Fruit fly (Drosophila melanogaster) whole organism, embryonic: ENCODE results near the gene CG5639.

ENCODE experiments used
- Aef1 ChIP-seq: fragments of 200-800 bp; sonication (Bioruptor generic); IDR thresholded peaks from 3 replicates; pipeline ENCODE4 v1.3.6; 2022; ENCODE audit warnings: missing biosample characterization, missing genetic modification characterization
- B-H1 ChIP-seq: fragments of 200-800 bp; sonication (Bioruptor generic); IDR thresholded peaks from 3 replicates; pipeline ENCODE4 v1.3.6; 2022; ENCODE audit warnings: missing biosample characterization, missing genetic modification characterization
- Bgb ChIP-seq: fragments of 200-800 bp; sonication (Bioruptor generic); IDR thresholded peaks from 2 replicates; pipeline ENCODE4 v1.3.6; 2022; ENCODE audit warnings: missing biosample characterization, missing genetic modification characterization; ENCODE audit not compliant: partially characterized antibody
- CG10147 ChIP-seq: fragments of 200-800 bp; sonication (Bioruptor generic); optimal IDR thresholded peaks from 2 replicates; lab custom pipeline; 2019; ENCODE audit warnings: missing biosample characterization, mild to moderate bottlenecking, missing genetic modification characterization, moderate library complexity
- CG11504 ChIP-seq: fragments of 200-800 bp; sonication (Bioruptor generic); optimal IDR thresholded peaks from 3 replicates; lab custom pipeline; 2019; ENCODE audit warnings: missing biosample characterization, mild to moderate bottlenecking, missing genetic modification characterization, moderate library complexity
- CG13894 ChIP-seq: fragments of 200-800 bp; sonication (Bioruptor generic); optimal IDR thresholded peaks from 3 replicates; lab custom pipeline; 2018; ENCODE audit warnings: missing biosample characterization, mild to moderate bottlenecking, missing genetic modification characterization, moderate library complexity
- CG15514 ChIP-seq: fragments of 200-800 bp; sonication (Bioruptor generic); optimal IDR thresholded peaks from 3 replicates; lab custom pipeline; 2017; ENCODE audit warnings: missing biosample characterization, missing genetic modification characterization, mild to moderate bottlenecking, moderate library complexity, missing genetic modification reagents
- CG17359 ChIP-seq: fragments of 200-800 bp; sonication (Bioruptor generic); optimal IDR thresholded peaks from 3 replicates; lab custom pipeline; 2018; ENCODE audit warnings: missing biosample characterization, mild to moderate bottlenecking, missing genetic modification characterization, moderate library complexity
- CG17568 ChIP-seq: fragments of 200-800 bp; sonication (Bioruptor generic); optimal IDR thresholded peaks from 2 replicates; lab custom pipeline; 2018; ENCODE audit warnings: missing biosample characterization, mild to moderate bottlenecking, missing genetic modification characterization, moderate library complexity
- CG2199 ChIP-seq: fragments of 200-800 bp; sonication (Bioruptor generic); IDR thresholded peaks from 3 replicates; pipeline ENCODE4 v1.3.6; 2022; ENCODE audit warnings: missing biosample characterization, missing genetic modification characterization
- CG4328 ChIP-seq: fragments of 200-800 bp; sonication (Bioruptor generic); optimal IDR thresholded peaks from 3 replicates; lab custom pipeline; 2017; ENCODE audit warnings: missing biosample characterization, missing genetic modification reagents, missing genetic modification characterization
- CG6854 ChIP-seq: fragments of 200-800 bp; sonication (Bioruptor generic); optimal IDR thresholded peaks from 3 replicates; lab custom pipeline; 2017; ENCODE audit warnings: missing biosample characterization, mild to moderate bottlenecking, missing genetic modification characterization
- CG7271 ChIP-seq: fragments of 200-800 bp; sonication (Bioruptor generic); optimal IDR thresholded peaks from 2 replicates; lab custom pipeline; 2018; ENCODE audit warnings: missing biosample characterization, mild to moderate bottlenecking, missing genetic modification characterization, moderate library complexity
- CG7357 ChIP-seq: fragments of 200-800 bp; sonication (Bioruptor generic); IDR thresholded peaks from 3 replicates; pipeline ENCODE4 v1.3.6; 2022; ENCODE audit warnings: missing biosample characterization, missing genetic modification characterization
- CG7963 ChIP-seq: fragments of 200-800 bp; sonication (Bioruptor generic); IDR thresholded peaks from 3 replicates; pipeline ENCODE4 v1.3.6; 2022; ENCODE audit warnings: missing biosample characterization, missing genetic modification characterization; ENCODE audit not compliant: partially characterized antibody
- D19A ChIP-seq: fragments of 200-800 bp; optimal IDR thresholded peaks from 3 replicates; lab custom pipeline; 2019; ENCODE audit warnings: missing biosample characterization, mild to moderate bottlenecking, missing genetic modification characterization, moderate library complexity
- Kr ChIP-seq: fragments of 200-800 bp; sonication (Bioruptor generic); optimal IDR thresholded peaks from 2 replicates; lab custom pipeline; 2017; ENCODE audit warnings: missing biosample characterization, mild to moderate bottlenecking, missing genetic modification characterization
- Med ChIP-seq: fragments of 200-800 bp; sonication (Bioruptor generic); peaks from one replicate; lab custom pipeline; 2016; ENCODE audit warnings: missing biosample characterization, missing genetic modification characterization, mild to moderate bottlenecking, inconsistent platforms, moderate library complexity
- Rx ChIP-seq: fragments of 200-800 bp; sonication (Bioruptor generic); IDR thresholded peaks from 2 replicates; pipeline ENCODE4 v1.3.6; 2022; ENCODE audit warnings: missing biosample characterization, missing genetic modification characterization
- Scr ChIP-seq: fragments of 200-800 bp; sonication (Bioruptor generic); IDR thresholded peaks from 2 replicates; pipeline ENCODE4 v1.3.6; 2022; ENCODE audit warnings: missing biosample characterization, missing genetic modification characterization; ENCODE audit not compliant: partially characterized antibody
- ap ChIP-seq: fragments of 200-800 bp; sonication (Bioruptor generic); IDR thresholded peaks from 2 replicates; pipeline ENCODE4 v1.3.6; 2022; ENCODE audit warnings: missing biosample characterization, missing genetic modification characterization
- crp ChIP-seq, 2 experiments: fragments of 200-800 bp; sonication (Bioruptor generic); optimal IDR thresholded peaks; 2 replicates in 1 of 2; 3 replicates in 1 of 2; lab custom pipeline; 2017; ENCODE audit warnings: missing biosample characterization in 2 of 2, missing genetic modification characterization in 2 of 2, mild to moderate bottlenecking in 1 of 2, moderate library complexity in 1 of 2
- emc ChIP-seq: fragments of 200-800 bp; sonication (Bioruptor generic); optimal IDR thresholded peaks from 2 replicates; lab custom pipeline; 2016; ENCODE audit warnings: missing biosample characterization, missing genetic modification characterization
- esg ChIP-seq: fragments of 200-800 bp; sonication (Bioruptor generic); conservative IDR thresholded peaks from 2 replicates; pipeline ENCODE4 v1.3.6; 2022; ENCODE audit warnings: missing biosample characterization, missing genetic modification characterization
- fd102C ChIP-seq: fragments of 200-800 bp; sonication (Bioruptor generic); optimal IDR thresholded peaks from 2 replicates; lab custom pipeline; 2018; ENCODE audit warnings: missing biosample characterization, mild to moderate bottlenecking, missing genetic modification characterization, moderate library complexity
- grau ChIP-seq: fragments of 200-800 bp; optimal IDR thresholded peaks from 3 replicates; lab custom pipeline; 2019; ENCODE audit warnings: missing biosample characterization, mild to moderate bottlenecking, missing genetic modification characterization, moderate library complexity
- gsb-n ChIP-seq: fragments of 200-800 bp; sonication (Bioruptor generic); optimal IDR thresholded peaks from 3 replicates; lab custom pipeline; 2018; ENCODE audit warnings: missing biosample characterization, mild to moderate bottlenecking, missing genetic modification characterization
- hth ChIP-seq: fragments of >200 bp; optimal IDR thresholded peaks from 2 replicates; lab custom pipeline; 2017; ENCODE audit warnings: inconsistent platforms
- ind ChIP-seq: fragments of 200-800 bp; sonication (Bioruptor generic); optimal IDR thresholded peaks from 3 replicates; lab custom pipeline; 2016; ENCODE audit warnings: missing biosample characterization, missing genetic modification characterization
- kah ChIP-seq: fragments of 200-800 bp; sonication (Bioruptor generic); optimal IDR thresholded peaks from 2 replicates; lab custom pipeline; 2018; ENCODE audit warnings: missing biosample characterization, mild to moderate bottlenecking, missing genetic modification characterization
- klu ChIP-seq: fragments of 200-800 bp; sonication (Bioruptor generic); IDR thresholded peaks from 2 replicates; pipeline ENCODE4 v1.3.6; 2022; ENCODE audit warnings: missing biosample characterization, missing genetic modification characterization
- nau ChIP-seq: fragments of 200-800 bp; sonication (Bioruptor generic); optimal IDR thresholded peaks from 3 replicates; lab custom pipeline; 2017; ENCODE audit warnings: missing biosample characterization, mild to moderate bottlenecking, missing genetic modification characterization, missing genetic modification reagents
- peb ChIP-seq: fragments of 200-800 bp; sonication (Bioruptor generic); IDR thresholded peaks from 2 replicates; pipeline ENCODE4 v1.3.6; 2022; ENCODE audit warnings: missing biosample characterization, missing genetic modification characterization
- pnt ChIP-seq: fragments of 200-800 bp; sonication (Bioruptor generic); optimal IDR thresholded peaks from 3 replicates; lab custom pipeline; 2016; ENCODE audit warnings: missing biosample characterization, missing genetic modification characterization
- sens-2 ChIP-seq: fragments of 200-800 bp; sonication (Bioruptor generic); IDR thresholded peaks from 2 replicates; pipeline ENCODE4 v1.3.6; 2022; ENCODE audit warnings: missing biosample characterization, missing genetic modification characterization
- sqz ChIP-seq: fragments of 200-800 bp; sonication (Bioruptor generic); optimal IDR thresholded peaks from 3 replicates; lab custom pipeline; 2018; ENCODE audit warnings: missing biosample characterization, mild to moderate bottlenecking, missing genetic modification characterization
- stc ChIP-seq: fragments of 200-800 bp; sonication (Bioruptor generic); IDR thresholded peaks from 2 replicates; pipeline ENCODE4 v1.3.6; 2022; ENCODE audit warnings: missing biosample characterization, missing genetic modification characterization
- stwl ChIP-seq: fragments of 200-800 bp; sonication (Bioruptor generic); optimal IDR thresholded peaks from 3 replicates; lab custom pipeline; 2018; ENCODE audit warnings: missing biosample characterization, mild to moderate bottlenecking, missing genetic modification characterization, moderate library complexity
- trh ChIP-seq: fragments of 200-800 bp; sonication (Bioruptor generic); optimal IDR thresholded peaks from 2 replicates; lab custom pipeline; 2016; ENCODE audit warnings: missing biosample characterization, missing genetic modification characterization
- wdn ChIP-seq: fragments of 200-800 bp; sonication (Bioruptor generic); IDR thresholded peaks from 2 replicates; pipeline ENCODE4 v1.3.6; 2022; ENCODE audit warnings: missing biosample characterization, missing genetic modification characterization

The CG5639 gene

DNA sequence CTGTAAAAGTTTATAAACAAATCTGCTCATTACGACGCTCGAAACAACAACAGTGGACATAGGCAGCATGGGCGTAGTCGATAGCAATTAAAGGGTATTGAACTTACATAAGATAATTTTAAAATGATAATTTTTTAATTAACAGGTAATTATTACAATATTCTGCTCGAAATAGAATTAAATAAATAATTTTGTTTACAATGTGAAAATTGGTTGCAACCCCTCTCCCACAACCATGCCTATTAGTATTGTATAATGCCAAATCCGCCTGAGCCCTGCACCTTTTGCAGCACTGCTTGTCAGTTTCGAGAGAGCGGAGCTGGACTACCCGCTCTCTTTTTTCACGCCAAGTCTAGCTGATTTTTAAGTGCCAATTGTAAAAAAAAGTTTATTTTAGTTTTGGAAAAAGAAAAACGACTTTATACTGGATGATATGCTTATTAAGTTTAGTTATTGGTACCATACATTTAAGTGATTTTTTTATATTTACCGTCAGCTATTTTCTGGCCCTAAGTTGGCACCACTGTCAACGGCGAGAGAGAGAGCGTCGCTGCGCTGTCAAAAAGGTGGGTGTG is 40.2 kb upstream of the CG5639 start, which contains the start of the genes CG5611 and Mtl (continued):
- TF ChIP-seq stwl (tag; lab: Kevin White, UChicago) (peak; percentile 96), hth (lab: Kevin White, UChicago) (no peak), emc (peak; percentile 96), gsb-n (peak; percentile 100), trh (peak; percentile 100), CG15514 (GFP tag; lab: Kevin White, UChicago) (peak; percentile 95), CG13894 (tag; lab: Kevin White, UChicago) (peak; percentile 99), kah (GFP tag; lab: Kevin White, UChicago) (peak; percentile 98), Bgb (GFP tag; lab: Robert Waterston, UW) (peak; percentile 40; the same call in 1 of the 2 replicates), CG17359 (peak; percentile 100), CG17568 (GFP tag; lab: Kevin White, UChicago) (peak; percentile 99), CG7963 (no peak; the same call in 2 of the 3 replicates), CG6854 (GFP tag; lab: Kevin White, UChicago) (peak; percentile 99), D19A (peak; percentile 98), Aef1 (GFP tag; lab: Robert Waterston, UW) (peak; percentile 100), wdn (GFP tag; lab: Robert Waterston, UW) (peak; percentile 100), grau (tag; lab: Kevin White, UChicago) (peak; percentile 99), CG2199 (GFP tag; lab: Robert Waterston, UW) (peak; percentile 100), CG11504 (peak; percentile 99), sens-2 (peak; percentile 99), CG10147 (GFP tag; lab: Kevin White, UChicago) (peak; percentile 99), peb (GFP tag; lab: Robert Waterston, UW) (peak; percentile 100), ind (GFP tag; lab: Kevin White, UChicago) (peak; percentile 100), crp (GFP tag; optimal IDR thresholded peaks at IDR 0.05; lab: Kevin White, UChicago) (peak; percentile 26 to 80), fd102C (GFP tag; lab: Kevin White, UChicago) (peak; percentile 97), Rx (peak; percentile 100), CG7271 (tag; lab: Kevin White, UChicago) (peak; percentile 100), Med (peak; percentile 99), pnt (GFP tag; lab: Kevin White, UChicago) (peak; percentile 98), nau (GFP tag; lab: Kevin White, UChicago) (peak; percentile 99), ap (GFP tag; lab: Robert Waterston, UW) (peak; percentile 100), sqz (GFP tag; lab: Kevin White, UChicago) (peak; percentile 99), CG4328 (GFP tag; lab: Kevin White, UChicago) (peak; percentile 100), esg (GFP tag; lab: Robert Waterston, UW) (peak; percentile 100), Scr (GFP tag; lab: Robert Waterston, UW) (peak; percentile 36; the same call in 1 of the 2 replicates)

DNA sequence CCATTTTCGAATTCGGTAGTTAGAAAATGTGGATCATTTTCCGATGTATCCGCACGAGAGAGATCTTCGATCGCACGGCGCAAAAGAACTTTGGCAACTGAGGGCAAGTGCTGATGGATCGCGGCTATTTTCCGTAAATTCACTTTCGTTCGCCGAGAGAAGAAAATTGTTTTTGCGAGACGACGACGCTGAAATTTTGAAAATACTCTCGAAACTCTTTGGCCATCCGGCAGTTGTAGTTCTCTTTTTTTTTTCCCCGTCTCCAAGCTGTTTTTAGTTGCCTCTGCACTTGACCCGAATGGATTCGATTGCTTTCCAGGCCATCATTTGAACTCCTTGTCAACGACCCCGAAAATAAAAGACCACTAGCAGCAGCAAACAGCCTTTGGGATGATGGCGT is 30.0 kb upstream of the CG5639 start, which contains the start of gene CG5612:
CG5612 (minus strand) TSS at position 101 of the 400 bp plus-strand sequence.
- no peak for TF ChIP-seq stc (GFP tag; lab: Robert Waterston, UW)
- TF ChIP-seq Kr = no peak
- TF ChIP-seq B-H1 (GFP tag; lab: Robert Waterston, UW) = no peak
- TF ChIP-seq klu (GFP tag; lab: Robert Waterston, UW) = no peak
- no peak for TF ChIP-seq CG7357 (GFP tag; lab: Robert Waterston, UW)
- TF ChIP-seq, all 482 proteins: peak for 0
